Fruit fly (Drosophila melanogaster) whole organism, embryonic: Measurements from ENCODE around the gene CG11700.

ENCODE experiments used
- Ada2b ChIP-seq: fragments of 200-800 bp; sonication (Bioruptor generic); IDR thresholded peaks from 2 replicates; pipeline ENCODE4 v1.3.6; 2022; ENCODE audit warnings: missing biosample characterization, missing genetic modification characterization
- Atf6 ChIP-seq: fragments of 200-800 bp; sonication (Bioruptor generic); IDR thresholded peaks from 2 replicates; pipeline ENCODE4 v1.3.6; 2022; ENCODE audit warnings: missing biosample characterization, missing genetic modification characterization
- Awh ChIP-seq: fragments of 200-800 bp; sonication (Bioruptor generic); IDR thresholded peaks from 2 replicates; pipeline ENCODE4, ENCODE4 v1.3.6; 2022; ENCODE audit warnings: missing biosample characterization, missing genetic modification characterization
- BtbVII ChIP-seq: fragments of 200-800 bp; sonication (Bioruptor generic); optimal IDR thresholded peaks from 3 replicates; lab custom pipeline; 2017; ENCODE audit warnings: missing biosample characterization, mild to moderate bottlenecking, missing genetic modification characterization
- CG12942 ChIP-seq: fragments of 200-800 bp; sonication (Bioruptor generic); optimal IDR thresholded peaks from 3 replicates; lab custom pipeline; 2016; ENCODE audit warnings: missing biosample characterization, missing genetic modification characterization
- CG14050 ChIP-seq: fragments of 200-800 bp; sonication (Bioruptor generic); IDR thresholded peaks from 3 replicates; pipeline ENCODE4 v1.3.6; 2022; ENCODE audit warnings: missing biosample characterization, missing genetic modification characterization
- CG15696 ChIP-seq: fragments of 200-800 bp; sonication (Bioruptor generic); optimal IDR thresholded peaks from 2 replicates; lab custom pipeline; 2019; ENCODE audit warnings: missing biosample characterization, mild to moderate bottlenecking, missing genetic modification characterization, moderate library complexity
- CG2116 ChIP-seq: fragments of 200-800 bp; sonication (Bioruptor generic); optimal IDR thresholded peaks from 3 replicates; lab custom pipeline; 2018; ENCODE audit warnings: missing biosample characterization, mild to moderate bottlenecking, missing genetic modification characterization
- CG33213 ChIP-seq: fragments of 200-800 bp; sonication (Bioruptor generic); optimal IDR thresholded peaks from 3 replicates; lab custom pipeline; 2016; ENCODE audit warnings: missing biosample characterization, missing genetic modification characterization
- CG3407 ChIP-seq: fragments of 200-800 bp; sonication (Bioruptor generic); optimal IDR thresholded peaks from 2 replicates; lab custom pipeline; 2018; ENCODE audit warnings: missing biosample characterization, mild to moderate bottlenecking, missing genetic modification characterization
- CG3847 ChIP-seq: fragments of 200-800 bp; sonication (Bioruptor generic); IDR thresholded peaks from 2 replicates; pipeline ENCODE4 v1.3.6; 2022; ENCODE audit warnings: missing biosample characterization, missing genetic modification characterization
- CG3995 ChIP-seq: fragments of 200-800 bp; sonication (Bioruptor generic); optimal IDR thresholded peaks from 3 replicates; lab custom pipeline; 2016; ENCODE audit warnings: missing biosample characterization, missing genetic modification characterization
- CG4404 ChIP-seq: fragments of 200-800 bp; sonication (Bioruptor generic); IDR thresholded peaks from 2 replicates; pipeline ENCODE4 v1.3.6; 2022; ENCODE audit warnings: missing biosample characterization, missing genetic modification characterization
- CG4707 ChIP-seq: fragments of 200-800 bp; sonication (Bioruptor generic); optimal IDR thresholded peaks from 2 replicates; lab custom pipeline; 2018; ENCODE audit warnings: missing biosample characterization, mild to moderate bottlenecking, missing genetic modification characterization, moderate library complexity
- CG5953 ChIP-seq: fragments of 200-800 bp; sonication (Bioruptor generic); IDR thresholded peaks from 2 replicates; pipeline ENCODE4 v1.3.6; 2022; ENCODE audit warnings: missing biosample characterization, missing genetic modification characterization
- CG7745 ChIP-seq: fragments of 200-800 bp; sonication (Bioruptor generic); optimal IDR thresholded peaks from 2 replicates; lab custom pipeline; 2018; ENCODE audit warnings: missing biosample characterization, mild to moderate bottlenecking, missing genetic modification characterization, moderate library complexity
- CG7839 ChIP-seq: fragments of 200-800 bp; sonication (Bioruptor generic); optimal IDR thresholded peaks from 3 replicates; lab custom pipeline; 2018; ENCODE audit warnings: missing biosample characterization, mild to moderate bottlenecking, missing genetic modification characterization, moderate library complexity
- CG7987 ChIP-seq: fragments of 200-800 bp; sonication (Bioruptor generic); optimal IDR thresholded peaks from 2 replicates; lab custom pipeline; 2018; ENCODE audit warnings: missing biosample characterization, mild to moderate bottlenecking, missing genetic modification characterization, moderate library complexity
- CG8359 ChIP-seq: fragments of 200-800 bp; sonication (Bioruptor generic); optimal IDR thresholded peaks from 2 replicates; lab custom pipeline; 2017; ENCODE audit warnings: missing biosample characterization, mild to moderate bottlenecking, missing genetic modification characterization, borderline replicate concordance
- CG9437 ChIP-seq: fragments of 200-800 bp; sonication (Bioruptor generic); optimal IDR thresholded peaks from 2 replicates; lab custom pipeline; 2018; ENCODE audit warnings: missing biosample characterization, mild to moderate bottlenecking, missing genetic modification characterization
- CrebB ChIP-seq: fragments of 200-800 bp; sonication (Bioruptor generic); optimal IDR thresholded peaks from 3 replicates; lab custom pipeline; 2018; ENCODE audit warnings: missing biosample characterization, mild to moderate bottlenecking, missing genetic modification characterization
- Dad ChIP-seq: fragments of 200-800 bp; sonication (Bioruptor generic); optimal IDR thresholded peaks from 3 replicates; lab custom pipeline; 2016; ENCODE audit warnings: missing biosample characterization, missing genetic modification characterization
- Fer2 ChIP-seq: fragments of 200-800 bp; sonication (Bioruptor generic); optimal IDR thresholded peaks from 2 replicates; lab custom pipeline; 2018; ENCODE audit warnings: missing biosample characterization, mild to moderate bottlenecking, missing genetic modification characterization, moderate library complexity
- Hr39 ChIP-seq: fragments of >200 bp; optimal IDR thresholded peaks from 2 replicates; lab custom pipeline; 2017
- NFAT ChIP-seq: fragments of 200-800 bp; sonication (Bioruptor generic); IDR thresholded peaks from 2 replicates; pipeline ENCODE4 v1.3.6; 2022; ENCODE audit warnings: missing biosample characterization, missing genetic modification characterization
- Oaz ChIP-seq: fragments of 200-800 bp; sonication (Bioruptor generic); IDR thresholded peaks from 2 replicates; pipeline ENCODE4 v1.3.6; 2022; ENCODE audit warnings: missing biosample characterization, missing genetic modification characterization
- Vsx1 ChIP-seq: fragments of 200-800 bp; sonication (Bioruptor generic); optimal IDR thresholded peaks from 2 replicates; lab custom pipeline; 2017; ENCODE audit warnings: missing biosample characterization, mild to moderate bottlenecking, missing genetic modification characterization, missing genetic modification reagents
- ap ChIP-seq: fragments of 200-800 bp; sonication (Bioruptor generic); IDR thresholded peaks from 2 replicates; pipeline ENCODE4 v1.3.6; 2022; ENCODE audit warnings: missing biosample characterization, missing genetic modification characterization
- ato ChIP-seq: fragments of 200-800 bp; sonication (Bioruptor generic); IDR thresholded peaks from 2 replicates; pipeline ENCODE4 v1.3.6; 2022; ENCODE audit warnings: missing biosample characterization, missing genetic modification characterization; ENCODE audit not compliant: partially characterized antibody
- bcd ChIP-seq: fragments of 200-800 bp; sonication (Bioruptor generic); optimal IDR thresholded peaks from 2 replicates; lab custom pipeline; 2017; ENCODE audit warnings: missing biosample characterization, mild to moderate bottlenecking, missing genetic modification characterization
- crc ChIP-seq: fragments of 200-800 bp; sonication (Bioruptor generic); optimal IDR thresholded peaks from 2 replicates; lab custom pipeline; 2016; ENCODE audit warnings: missing biosample characterization, missing genetic modification characterization
- crp ChIP-seq, 2 experiments: fragments of 200-800 bp; sonication (Bioruptor generic); optimal IDR thresholded peaks; 2 replicates in 1 of 2; 3 replicates in 1 of 2; lab custom pipeline; 2017; ENCODE audit warnings: missing biosample characterization in 2 of 2, missing genetic modification characterization in 2 of 2, mild to moderate bottlenecking in 1 of 2, moderate library complexity in 1 of 2
- dysf ChIP-seq: fragments of 200-800 bp; sonication (Bioruptor generic); IDR thresholded peaks from 3 replicates; pipeline ENCODE4 v1.3.6; 2022; ENCODE audit warnings: missing biosample characterization, missing genetic modification characterization
- ems ChIP-seq: fragments of 200-800 bp; sonication (Bioruptor generic); optimal IDR thresholded peaks from 3 replicates; lab custom pipeline; 2016; ENCODE audit warnings: missing biosample characterization, missing genetic modification characterization
- fd102C ChIP-seq: fragments of 200-800 bp; sonication (Bioruptor generic); optimal IDR thresholded peaks from 2 replicates; lab custom pipeline; 2018; ENCODE audit warnings: missing biosample characterization, mild to moderate bottlenecking, missing genetic modification characterization, moderate library complexity
- grn ChIP-seq: fragments of 200-800 bp; sonication (Bioruptor generic); optimal IDR thresholded peaks from 3 replicates; lab custom pipeline; 2017; ENCODE audit warnings: missing biosample characterization, missing genetic modification characterization
- her ChIP-seq: fragments of 200-800 bp; sonication (Bioruptor generic); optimal IDR thresholded peaks from 2 replicates; lab custom pipeline; 2016; ENCODE audit warnings: missing biosample characterization, missing genetic modification characterization
- lab ChIP-seq: fragments of 200-800 bp; sonication (Bioruptor generic); optimal IDR thresholded peaks from 3 replicates; lab custom pipeline; 2017; ENCODE audit warnings: missing biosample characterization, missing genetic modification characterization, mild to moderate bottlenecking, moderate library complexity, missing genetic modification reagents
- lbe ChIP-seq: fragments of 200-800 bp; sonication (Bioruptor generic); optimal IDR thresholded peaks from 2 replicates; lab custom pipeline; 2016; ENCODE audit warnings: missing biosample characterization, mild to moderate bottlenecking, missing genetic modification characterization
- lov ChIP-seq, 2 experiments: fragments of 200-800 bp in 1 of 2; fragments of >200 bp in 1 of 2; sonication (Bioruptor generic) in 1 of 2; IDR thresholded peaks in 1 of 2; optimal IDR thresholded peaks in 1 of 2; 2 replicates in 1 of 2; 3 replicates in 1 of 2; pipeline versions ENCODE4 v1.3.6 to Lab custom; 2017 to 2022; ENCODE audit warnings: missing biosample characterization in 1 of 2, missing genetic modification characterization in 1 of 2
- onecut ChIP-seq: fragments of 200-800 bp; sonication (Bioruptor generic); IDR thresholded peaks from 2 replicates; pipeline ENCODE4 v1.3.6; 2022; ENCODE audit warnings: missing biosample characterization, missing genetic modification characterization
- peb ChIP-seq: fragments of 200-800 bp; sonication (Bioruptor generic); IDR thresholded peaks from 2 replicates; pipeline ENCODE4 v1.3.6; 2022; ENCODE audit warnings: missing biosample characterization, missing genetic modification characterization
- phol ChIP-seq: fragments of 200-800 bp; sonication (Bioruptor generic); optimal IDR thresholded peaks from 3 replicates; lab custom pipeline; 2018; ENCODE audit warnings: missing biosample characterization, mild to moderate bottlenecking, missing genetic modification characterization, moderate library complexity
- pita ChIP-seq: fragments of 200-800 bp; sonication (Bioruptor generic); optimal IDR thresholded peaks from 2 replicates; lab custom pipeline; 2017; ENCODE audit warnings: missing biosample characterization, mild to moderate bottlenecking, missing genetic modification characterization
- ro ChIP-seq: fragments of 200-800 bp; sonication (Bioruptor generic); IDR thresholded peaks from 2 replicates; pipeline ENCODE4 v1.3.6; 2022; ENCODE audit warnings: missing biosample characterization, missing genetic modification characterization
- salm ChIP-seq: fragments of 200-800 bp; sonication (Bioruptor generic); optimal IDR thresholded peaks from 2 replicates; lab custom pipeline; 2018; ENCODE audit warnings: missing biosample characterization, mild to moderate bottlenecking, missing genetic modification characterization
- seq ChIP-seq: fragments of 200-800 bp; sonication (Bioruptor generic); IDR thresholded peaks from 2 replicates; pipeline ENCODE4 v1.3.6; 2022; ENCODE audit warnings: missing biosample characterization, missing genetic modification characterization
- ssp ChIP-seq: fragments of 200-800 bp; sonication (Bioruptor generic); IDR thresholded peaks from 2 replicates; pipeline ENCODE4 v1.3.6; 2022; ENCODE audit warnings: missing biosample characterization, missing genetic modification characterization
- tin ChIP-seq: fragments of 200-800 bp; sonication (Bioruptor generic); optimal IDR thresholded peaks from 3 replicates; lab custom pipeline; 2016; ENCODE audit warnings: missing biosample characterization, missing genetic modification characterization
- twi ChIP-seq: fragments of 200-800 bp; optimal IDR thresholded peaks from 2 replicates; lab custom pipeline; 2019; ENCODE audit warnings: missing biosample characterization, mild to moderate bottlenecking, missing genetic modification characterization, moderate library complexity

The CG11700 gene

DNA sequence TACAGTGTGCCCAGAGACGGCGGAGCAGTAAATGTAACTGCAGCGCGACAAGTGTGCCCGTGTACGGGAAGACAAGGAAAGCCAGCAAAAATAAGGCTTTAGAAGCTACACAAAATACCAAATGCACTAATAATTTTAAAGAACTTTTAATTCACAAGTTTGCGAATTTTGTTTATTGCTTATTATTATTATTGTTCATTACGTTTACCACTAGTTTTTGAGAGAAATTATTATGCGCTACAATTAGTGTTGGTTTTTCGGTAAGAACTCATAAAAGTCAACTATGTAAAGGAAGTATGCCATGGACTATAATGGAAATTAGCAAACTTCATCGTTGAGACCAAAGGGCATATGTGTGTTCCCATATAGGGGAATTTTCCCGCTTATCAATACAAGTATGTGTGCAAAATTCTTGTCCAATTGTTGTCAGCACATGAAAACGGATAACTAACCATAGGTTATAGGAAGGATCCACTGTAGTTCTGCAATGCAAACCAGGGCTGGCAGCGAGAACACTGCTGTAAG lies 16.1 kb downstream of the CG11700 start, which contains the start of gene schlank (continued):
- TF ChIP-seq CG8359 (GFP tag; lab: Kevin White, UChicago): no peak
- TF ChIP-seq lab (GFP tag; lab: Kevin White, UChicago): no peak
- no peak for TF ChIP-seq BtbVII
- TF ChIP-seq lov (optimal IDR thresholded peaks at IDR 0.05; lab: Kevin White, UChicago): no peak
- TF ChIP-seq lov (GFP tag; IDR thresholded peaks at IDR 0.05; lab: Robert Waterston, UW): no peak
- TF ChIP-seq ro: no peak
- peak; percentile 13 for TF ChIP-seq CG9437 (GFP tag; lab: Kevin White, UChicago)
- TF ChIP-seq tin (GFP tag; lab: Kevin White, UChicago): peak; percentile 41
- no peak for TF ChIP-seq CG7987 (GFP tag; lab: Kevin White, UChicago)
- TF ChIP-seq seq: peak; percentile 52; the same call in 1 of the 2 replicates
- no peak for TF ChIP-seq Vsx1 (GFP tag; lab: Kevin White, UChicago)
- TF ChIP-seq Atf6 (GFP tag; lab: Robert Waterston, UW): peak; percentile 53; the same call in 1 of the 2 replicates
- TF ChIP-seq ems (GFP tag; lab: Kevin White, UChicago): peak; percentile 28
- peak; percentile 61 for TF ChIP-seq phol
- TF ChIP-seq fd102C (GFP tag; lab: Kevin White, UChicago): no peak
- no peak for TF ChIP-seq CG7745 (tag; lab: Kevin White, UChicago)
- TF ChIP-seq CG14050 (GFP tag; lab: Robert Waterston, UW): peak; percentile 32; the same call in 1 of the 3 replicates
- peak; percentile 29 for TF ChIP-seq CG12942
- peak; percentile 21 for TF ChIP-seq bcd (GFP tag; lab: Kevin White, UChicago)
- TF ChIP-seq Oaz: peak; percentile 47
- TF ChIP-seq CG7839 (tag; lab: Kevin White, UChicago): no peak
- TF ChIP-seq Hr39 (lab: Kevin White, UChicago): no peak
- 0 out of 2 replicates have a peak, but pooled peaks have one; percentile 13 for TF ChIP-seq CG5953 (GFP tag; lab: Robert Waterston, UW)
- peak; percentile 25 for TF ChIP-seq Dad
- TF ChIP-seq salm (tag; lab: Kevin White, UChicago): no peak
- peak; percentile 61 for TF ChIP-seq NFAT
- no peak for TF ChIP-seq crp (GFP tag; optimal IDR thresholded peaks at IDR 0.05; lab: Kevin White, UChicago)
- TF ChIP-seq CG3995 (GFP tag; lab: Kevin White, UChicago): no peak
- peak; percentile 56 for TF ChIP-seq Awh
- TF ChIP-seq ssp (GFP tag; lab: Robert Waterston, UW): peak; percentile 76
- TF ChIP-seq CG4404: peak; percentile 44; the same call in 1 of the 2 replicates
- TF ChIP-seq crc: no peak
- peak; percentile 74 for TF ChIP-seq dysf
- TF ChIP-seq lbe (GFP tag; lab: Kevin White, UChicago): no peak
- no peak for TF ChIP-seq Fer2 (tag; lab: Kevin White, UChicago)
- 0 out of 2 replicates have a peak, but pooled peaks have one; percentile 42 for TF ChIP-seq ap (GFP tag; lab: Robert Waterston, UW)
- no peak for TF ChIP-seq ato
- TF ChIP-seq pita (GFP tag; lab: Kevin White, UChicago): no peak
- TF ChIP-seq CG4707: no peak
- TF ChIP-seq grn (GFP tag; lab: Kevin White, UChicago): no peak
- 0 out of 2 replicates have a peak, but pooled peaks have one; percentile 29 for TF ChIP-seq peb (GFP tag; lab: Robert Waterston, UW)
- peak; percentile 25; the same call in 1 of the 2 replicates for TF ChIP-seq CG3847 (GFP tag; lab: Robert Waterston, UW)
- peak; percentile 37 for TF ChIP-seq CG33213 (GFP tag; lab: Kevin White, UChicago)
- TF ChIP-seq onecut (GFP tag; lab: Robert Waterston, UW): peak; percentile 8; the same call in 1 of the 2 replicates
- peak; percentile 36 for TF ChIP-seq CG15696 (tag; lab: Kevin White, UChicago)
- no peak for TF ChIP-seq twi (tag; lab: Kevin White, UChicago)
- TF ChIP-seq her (GFP tag; lab: Kevin White, UChicago): peak; percentile 67
- peak; percentile 56 for TF ChIP-seq Ada2b
- TF ChIP-seq CG2116 (GFP tag; lab: Kevin White, UChicago): no peak
- no peak for TF ChIP-seq CG3407
- no peak for TF ChIP-seq CrebB (tag; lab: Kevin White, UChicago)
